Worm (Caenorhabditis elegans): ENCODE measurements around the gene R04F11.2.
A peak's percentile ranks its signal among the peaks of the same experiment; 100 is the strongest.

DNA sequence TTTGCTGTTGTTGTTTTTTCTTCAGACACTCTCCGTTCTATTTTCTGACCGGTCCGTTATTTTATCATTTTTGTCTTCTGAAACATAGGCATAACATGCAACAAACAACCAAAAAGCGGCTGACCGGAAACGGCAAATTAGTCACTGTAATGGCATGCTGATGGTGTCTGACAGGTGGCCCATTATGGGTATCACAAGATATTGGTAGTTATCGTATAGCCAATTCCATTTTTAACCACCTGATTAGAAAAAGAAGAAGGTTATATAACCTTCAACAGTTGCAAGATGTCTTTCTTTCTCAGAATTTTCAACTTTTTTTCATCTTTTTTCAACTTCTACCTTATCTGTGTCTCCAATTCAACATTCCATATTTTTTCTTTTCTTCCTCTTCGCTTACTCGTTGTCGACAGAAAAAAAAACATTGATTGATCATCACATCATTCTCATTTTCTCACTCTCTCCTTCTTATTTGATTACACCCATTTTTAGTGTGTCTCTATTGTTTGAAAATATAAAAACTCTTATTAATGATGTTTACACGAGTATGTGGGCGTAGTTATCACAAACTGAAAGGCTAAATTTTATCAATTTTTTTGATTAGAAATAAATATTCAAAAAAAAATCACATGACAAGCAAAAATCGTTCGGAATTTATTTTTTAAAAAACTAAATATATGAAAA is 17.3 kb upstream of the R04F11.2 start:
- TF ChIP-seq aly-2 (tag; optimal IDR thresholded peaks at IDR 0.05) (no peak), ama-1 (optimal IDR thresholded peaks at IDR 0.05) (peak; percentile 15), ceh-16 (tag; optimal IDR thresholded peaks at IDR 0.05) (no peak), R02D3.7 (tag; optimal IDR thresholded peaks at IDR 0.05) (no peak), snpc-4 (tag; optimal IDR thresholded peaks at IDR 0.05) (no peak), unc-62 (GFP tag; optimal IDR thresholded peaks at IDR 0.05) (no peak)

All from whole organism, L2 larva.